Fruit fly (Drosophila melanogaster) ovary, adult (tissue): Measurements from ENCODE around the gene mtSSB.

Experiments
- CG17801 ChIP-seq: fragments of 200-800 bp; optimal IDR thresholded peaks from 2 replicates; lab custom pipeline; 2019; ENCODE audit warnings: missing biosample characterization, mild to moderate bottlenecking, missing genetic modification characterization, moderate library complexity; ENCODE audit not compliant: partially characterized antibody

The mtSSB gene

DNA sequence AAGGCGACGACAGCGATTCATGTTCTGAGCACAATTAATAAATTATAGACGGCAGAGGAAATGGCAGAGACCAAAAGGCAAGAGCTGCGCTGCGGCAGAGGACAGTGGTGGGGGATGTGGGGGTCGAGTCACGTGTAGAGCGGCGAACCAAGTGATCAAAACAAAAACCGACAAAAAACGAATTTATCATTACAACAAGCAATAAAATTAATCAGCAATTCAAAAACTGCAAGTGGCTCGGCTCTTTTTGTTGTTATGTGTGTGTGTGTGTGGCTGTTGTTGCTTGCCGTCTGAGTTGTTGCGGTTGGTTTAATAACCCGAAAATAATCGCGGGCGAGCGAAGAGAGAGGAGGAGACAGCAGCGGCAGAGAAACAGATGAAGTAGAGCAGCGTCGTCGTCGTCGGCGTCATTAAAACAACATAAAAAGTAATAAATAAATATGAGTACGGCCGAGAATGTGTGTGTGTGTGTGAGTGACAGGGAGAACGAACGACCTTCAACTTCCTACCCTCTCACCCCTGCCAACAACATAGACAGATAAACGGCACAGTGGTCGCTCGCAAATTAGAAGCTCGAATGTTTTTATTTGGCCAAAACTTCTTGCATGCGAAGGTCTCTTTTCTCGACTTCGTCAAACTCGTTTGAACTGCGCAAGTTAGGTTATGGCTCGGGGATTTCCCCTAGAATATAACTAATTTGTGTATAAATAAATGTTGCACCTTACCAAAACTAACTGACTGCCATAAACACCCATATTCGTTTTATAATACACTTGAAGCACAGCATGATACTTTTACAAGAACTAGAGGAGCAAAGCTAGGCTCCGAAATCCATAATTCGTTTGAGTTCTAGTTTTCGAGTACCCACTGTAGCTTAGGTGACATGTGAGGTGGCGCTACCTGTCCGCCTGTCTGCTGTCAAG, 26.6 kb upstream of the mtSSB start:
- TF ChIP-seq CG17801: peak; percentile 41

DNA sequence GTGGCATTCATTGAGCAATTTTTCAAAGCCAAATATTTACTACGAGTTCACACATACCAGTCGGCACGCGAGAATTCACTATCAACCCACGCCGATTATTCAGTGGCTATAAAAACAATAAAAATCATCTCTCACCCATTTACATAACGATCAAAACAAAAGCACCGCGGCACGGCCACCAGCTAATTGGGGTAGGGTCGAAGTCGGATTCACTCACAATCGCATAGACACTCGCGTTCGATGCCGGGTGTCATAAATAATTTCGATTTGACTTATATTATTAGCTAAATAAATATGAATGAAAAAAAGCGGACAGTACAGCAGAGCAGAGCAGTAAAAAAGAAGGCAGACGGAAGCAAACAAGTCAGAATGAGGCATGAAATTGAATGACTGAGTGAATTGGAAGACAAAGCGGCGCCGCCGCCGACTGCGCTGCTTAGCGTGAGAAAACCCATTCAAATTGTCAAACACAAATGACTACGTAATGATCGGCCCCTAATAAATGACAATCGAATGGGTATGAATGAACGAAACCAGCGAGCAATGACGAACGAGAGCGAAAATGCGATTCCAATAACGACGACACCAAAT, 25.1 kb upstream of the mtSSB start:
- TF ChIP-seq CG17801: no peak

DNA sequence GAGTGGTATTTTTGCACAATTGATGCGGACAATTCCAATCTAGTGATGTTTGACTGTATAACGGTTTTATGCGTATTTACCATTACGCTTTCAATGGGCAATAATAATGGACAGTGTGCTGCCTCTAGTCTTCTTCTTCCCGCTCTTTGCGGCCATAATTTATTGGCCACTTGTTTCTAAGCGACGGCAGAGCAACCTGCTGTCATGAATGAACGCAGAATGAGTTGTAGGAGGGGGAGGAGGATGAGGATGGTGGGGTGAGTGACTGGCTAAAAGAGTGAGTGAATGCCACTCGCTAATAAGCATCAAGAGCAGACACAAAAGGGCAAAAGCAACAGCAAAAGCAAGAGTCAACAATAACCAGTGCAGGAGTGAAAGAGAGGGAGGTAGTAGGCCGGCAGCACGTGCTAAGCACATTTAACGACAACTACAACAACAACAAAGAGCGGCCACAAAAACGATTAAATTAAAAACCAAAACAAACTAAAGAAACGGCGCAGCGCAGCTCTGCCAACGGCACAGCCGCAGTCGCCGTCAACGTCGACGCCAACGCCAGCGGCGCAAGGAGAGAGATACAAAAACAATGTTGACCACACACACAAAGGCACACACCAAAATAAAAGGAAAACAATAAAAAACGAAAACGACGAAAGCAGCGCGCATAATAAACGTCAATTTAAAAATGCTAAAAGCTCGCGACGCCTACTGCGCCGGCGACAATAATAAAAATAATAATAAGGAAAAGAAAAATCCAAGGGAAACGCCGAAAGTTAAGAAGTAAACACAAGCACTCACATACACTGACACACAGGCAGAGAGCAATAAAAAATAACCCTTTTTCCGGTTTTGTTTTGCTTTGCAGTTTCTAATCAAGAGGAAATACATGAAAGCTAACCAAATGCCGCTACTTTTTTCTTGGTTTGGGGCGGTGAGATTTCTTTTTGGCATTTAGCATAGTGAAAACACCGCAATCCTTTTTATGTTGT, 24.0 kb upstream of the mtSSB start:
- peak; percentile 13 for TF ChIP-seq CG17801

DNA sequence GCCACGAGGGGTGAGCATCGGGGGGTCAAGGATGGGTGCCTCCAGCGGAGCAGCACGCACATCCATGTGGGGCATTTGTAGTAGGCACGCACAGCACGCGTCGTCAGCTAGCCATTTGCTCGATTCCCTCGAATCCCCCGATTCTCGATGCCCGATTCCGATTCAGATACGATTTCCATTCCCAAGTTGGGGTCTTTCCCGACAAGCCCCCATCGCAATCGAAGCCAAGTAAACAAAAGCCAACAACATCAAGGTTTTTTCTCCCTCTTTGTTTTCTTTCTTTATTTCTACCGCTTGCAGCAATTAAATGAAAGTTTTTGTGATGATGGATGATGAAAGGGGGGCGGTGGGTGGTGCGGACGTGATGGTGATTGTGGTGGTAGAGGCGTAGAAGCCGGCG, 22.0 kb upstream of the mtSSB start:
- TF ChIP-seq CG17801: no peak

DNA sequence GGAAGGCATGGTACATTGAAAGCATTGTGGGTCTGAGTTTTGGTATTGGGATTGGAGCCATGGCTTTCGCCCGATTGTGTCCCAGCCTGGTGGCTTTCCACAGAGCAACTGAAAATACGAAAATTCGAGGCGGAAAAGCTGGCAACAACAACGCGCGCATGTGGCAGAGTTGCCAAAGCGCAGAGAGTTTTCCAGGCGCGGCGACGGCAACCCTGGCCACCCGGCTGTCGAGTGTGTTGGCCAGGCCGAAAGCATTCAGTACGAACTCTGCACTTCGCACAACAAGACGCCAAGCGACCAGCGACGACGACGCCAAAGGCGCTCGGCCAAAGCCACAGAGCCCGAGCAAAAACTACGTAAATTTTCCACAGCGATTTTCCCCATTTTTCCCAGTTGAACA, 20.7 kb upstream of the mtSSB start:
- no peak for TF ChIP-seq CG17801

DNA sequence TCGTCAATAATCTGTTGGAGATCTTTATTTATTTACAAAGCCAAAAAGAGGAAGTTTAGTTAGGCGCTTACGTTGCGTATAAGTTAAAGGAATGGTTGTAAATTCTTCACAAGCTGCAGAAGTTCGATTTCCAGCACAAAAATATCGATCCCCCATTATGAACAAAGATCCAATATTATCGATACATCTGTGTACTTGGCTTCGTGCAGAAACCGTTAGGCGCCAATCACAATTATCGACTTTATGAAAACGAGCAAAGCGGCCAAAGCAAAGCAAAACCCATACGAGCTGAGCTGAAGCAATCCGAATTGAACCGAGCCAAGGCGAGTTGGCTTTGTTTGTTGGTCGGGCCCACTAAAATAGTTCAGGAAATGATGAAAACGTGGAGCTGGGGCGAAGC, 20.3 kb upstream of the mtSSB start, which contains the start of gene tara:
tara (plus strand) TSS at position 301 of the 400 bp plus-strand sequence.
- TF ChIP-seq CG17801: no peak

DNA sequence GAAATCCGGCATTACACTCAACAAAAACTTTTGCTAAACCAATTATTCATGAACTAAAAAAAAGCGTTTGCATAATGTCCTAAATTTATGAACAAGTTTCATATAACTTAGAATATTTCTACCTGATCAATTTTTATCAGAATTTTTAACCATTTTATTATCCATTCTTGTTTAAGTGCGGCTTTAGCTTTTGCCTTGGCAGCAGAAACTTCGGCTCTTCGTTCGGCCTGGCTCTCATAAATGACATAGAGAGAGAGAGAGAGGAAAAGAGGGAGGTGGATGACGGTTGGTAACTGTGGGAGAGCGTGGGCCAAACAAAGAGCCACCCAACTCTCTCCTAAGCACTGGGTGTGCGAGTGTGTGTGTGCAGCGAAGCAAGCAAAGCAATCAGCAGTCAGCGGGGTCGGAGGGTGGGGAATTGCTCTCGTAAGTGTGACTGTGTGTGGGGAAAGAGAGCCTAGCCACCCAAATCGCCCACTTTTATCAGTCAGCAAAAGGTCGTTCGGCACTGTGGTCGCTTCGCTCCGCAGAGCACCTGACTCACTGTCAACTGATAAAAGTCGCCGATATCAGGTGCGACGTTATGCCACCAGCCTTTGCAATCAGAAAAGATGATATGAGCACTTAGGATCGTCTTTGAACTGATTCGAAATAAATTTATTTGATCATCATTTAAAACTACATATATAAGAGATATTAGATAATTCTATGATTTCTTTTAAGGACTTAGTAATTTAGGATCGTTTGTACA, 19.5 kb upstream of the mtSSB start:
- peak; percentile 86 for TF ChIP-seq CG17801

DNA sequence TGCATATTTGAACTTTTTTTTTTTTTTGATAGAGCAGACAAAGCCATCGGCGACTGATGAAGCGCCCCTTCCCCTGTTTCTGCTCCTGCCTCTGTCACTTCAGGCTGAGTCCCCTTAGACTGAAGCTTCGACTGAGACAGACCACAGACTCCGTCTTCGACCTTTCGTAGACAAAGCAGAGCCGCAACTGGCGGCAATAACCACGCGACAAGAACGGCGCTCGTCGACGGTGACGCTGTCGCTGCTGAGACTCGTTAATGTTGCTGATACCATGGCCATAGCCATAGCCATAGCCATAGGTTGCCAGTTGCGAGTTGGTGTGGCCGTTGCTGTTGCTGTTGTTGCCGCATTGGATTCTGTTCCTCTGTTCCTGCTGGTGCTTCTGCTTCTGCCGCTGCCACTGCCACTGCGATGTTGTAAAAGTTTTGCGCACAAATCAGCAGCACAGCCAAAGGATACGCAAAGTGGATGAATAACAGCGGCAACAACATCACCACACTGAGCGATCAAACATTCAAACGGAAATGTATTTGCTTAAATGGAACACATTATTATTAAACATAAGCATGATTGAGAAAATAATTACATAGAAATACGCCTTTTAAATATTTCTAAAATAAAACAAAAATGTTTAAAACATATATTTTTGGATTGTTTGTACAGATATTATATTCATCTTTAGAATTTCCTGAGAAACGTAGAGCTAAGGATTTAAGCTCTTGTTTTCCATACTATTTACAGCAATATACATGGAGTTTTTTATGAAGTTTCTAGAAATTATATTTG, 18.4 kb upstream of the mtSSB start:
- TF ChIP-seq CG17801: no peak

DNA sequence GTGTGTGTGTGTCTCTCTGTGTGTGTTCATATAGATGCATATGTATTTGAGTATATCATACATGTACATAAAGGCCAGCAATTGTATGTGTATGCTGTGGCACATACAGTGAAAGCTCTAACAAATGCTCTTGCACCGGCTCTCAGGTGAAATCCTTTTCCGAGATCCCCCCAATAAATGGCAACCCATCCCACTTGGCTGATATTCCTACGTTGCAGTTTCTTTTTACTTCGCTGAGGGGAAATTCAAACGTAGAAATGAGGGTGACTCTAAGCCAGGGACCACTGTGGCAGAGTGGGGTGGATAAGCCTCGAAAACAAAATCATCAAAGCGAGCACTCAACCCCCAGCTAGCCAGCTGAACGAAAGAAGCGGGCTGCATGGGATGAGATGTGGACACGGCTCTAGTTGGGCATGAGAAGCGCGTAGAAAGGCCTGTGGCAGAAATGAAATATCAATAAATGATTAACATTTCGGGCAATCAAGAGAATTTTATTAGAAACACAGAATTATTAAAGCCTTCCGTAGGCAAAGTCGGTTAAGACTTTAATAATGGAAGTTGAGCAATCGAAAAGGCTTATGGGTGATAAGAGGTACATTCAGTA, 17.4 kb upstream of the mtSSB start:
- peak; percentile 30 for TF ChIP-seq CG17801

DNA sequence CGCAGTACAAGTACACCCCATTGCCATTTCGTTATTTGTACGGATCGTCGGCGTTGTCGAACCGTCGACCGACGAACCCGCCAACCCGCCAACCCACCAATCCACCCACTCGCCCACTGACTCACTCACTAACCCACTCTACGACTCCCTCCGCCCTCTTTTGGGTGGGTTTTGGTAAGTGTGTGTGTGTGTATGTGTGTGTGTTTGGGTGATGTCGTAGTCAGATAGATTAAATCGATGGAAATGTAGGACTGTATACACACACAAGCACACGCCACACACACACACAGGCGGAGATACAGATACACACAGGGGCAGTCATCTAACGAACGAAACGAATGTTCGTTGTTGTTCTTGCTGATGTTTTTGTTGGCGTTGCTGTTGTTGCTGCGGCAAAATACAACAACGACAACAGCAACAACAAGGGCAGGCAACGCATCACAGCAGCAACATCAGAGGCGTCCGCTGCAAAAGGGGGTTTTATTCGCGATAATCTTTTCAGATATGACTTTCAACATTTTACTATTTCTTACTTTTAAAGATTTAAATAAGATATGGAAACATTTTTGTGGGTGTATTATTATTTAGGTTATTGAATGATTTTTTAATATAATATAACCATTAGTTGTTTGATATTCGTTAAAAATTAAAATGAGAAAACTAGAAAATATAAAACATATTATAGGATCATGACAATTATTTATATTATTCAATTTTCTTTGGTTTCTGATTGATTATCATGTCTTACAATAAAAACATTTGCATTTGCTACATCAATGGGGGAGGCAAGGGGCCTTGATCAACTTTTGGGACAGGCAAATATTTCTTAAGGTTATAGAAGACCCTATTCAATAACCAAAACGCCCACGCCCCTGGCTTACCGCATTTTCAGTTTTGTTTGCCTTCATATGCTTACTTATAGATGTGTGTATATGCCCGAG, 16.6 kb upstream of the mtSSB start:
- no peak for TF ChIP-seq CG17801

DNA sequence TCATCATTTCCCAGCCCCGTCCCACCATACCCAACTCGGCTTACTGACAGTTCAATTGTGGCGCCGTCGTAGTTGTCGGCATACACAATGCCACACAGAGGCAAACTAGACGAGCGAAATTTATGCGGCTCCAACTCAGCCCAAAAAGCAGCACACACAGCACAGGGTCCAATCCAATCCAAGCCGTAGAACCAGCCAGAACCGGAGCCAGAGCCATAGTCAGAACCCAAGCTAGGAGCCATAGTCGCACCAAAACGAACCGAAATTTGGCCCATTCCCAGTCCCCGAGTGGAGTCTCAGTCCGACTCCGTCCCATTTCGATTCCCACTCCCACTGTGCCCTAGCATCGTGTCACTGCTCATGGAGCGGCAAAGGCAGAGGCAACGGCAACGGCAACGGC, 15.8 kb upstream of the mtSSB start:
- TF ChIP-seq CG17801: no peak

DNA sequence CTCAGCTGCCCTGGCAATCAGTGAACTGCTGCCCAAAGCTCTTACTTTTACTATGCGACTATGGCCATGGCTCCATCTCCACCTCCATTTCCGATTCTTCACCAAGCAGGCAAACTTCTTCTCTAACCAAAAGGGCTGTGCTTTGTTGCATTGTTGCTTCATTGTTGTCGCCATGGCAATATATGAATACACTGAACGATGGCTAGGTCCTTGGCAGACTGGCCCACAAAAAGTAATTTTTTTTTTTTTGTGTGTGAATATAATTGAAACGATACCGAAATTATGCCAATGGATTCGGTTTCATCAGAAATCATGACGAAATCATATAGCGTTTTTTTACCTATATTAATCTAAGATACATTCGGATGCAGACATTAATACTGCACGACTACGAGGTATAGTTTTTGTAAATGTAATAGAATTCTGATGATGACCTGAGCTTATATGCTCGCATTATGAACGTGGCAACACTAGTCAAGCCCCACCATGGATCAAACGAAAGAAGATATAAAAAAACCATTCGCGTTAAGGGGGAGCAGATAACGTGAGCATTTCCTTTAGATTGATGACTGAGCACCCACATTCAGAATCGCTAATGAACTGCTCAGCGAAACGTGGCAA, 15.1 kb upstream of the mtSSB start:
- no peak for TF ChIP-seq CG17801
